Fruit fly (Drosophila melanogaster) whole organism, embryonic: ENCODE measurements around the gene CG12766.

ENCODE experiments used
- Antp ChIP-seq: fragments of 200-800 bp; sonication (Bioruptor generic); optimal IDR thresholded peaks from 3 replicates; lab custom pipeline; 2016; ENCODE audit warnings: missing biosample characterization, missing genetic modification characterization
- Atf6 ChIP-seq: fragments of 200-800 bp; sonication (Bioruptor generic); IDR thresholded peaks from 2 replicates; pipeline ENCODE4 v1.3.6; 2022; ENCODE audit warnings: missing biosample characterization, missing genetic modification characterization
- C15 ChIP-seq: fragments of 200-800 bp; sonication (Bioruptor generic); IDR thresholded peaks from 3 replicates; pipeline ENCODE4 v1.3.6; 2022; ENCODE audit warnings: missing biosample characterization, missing genetic modification characterization
- CG10959 ChIP-seq: fragments of 200-800 bp; sonication (Bioruptor generic); IDR thresholded peaks from 2 replicates; pipeline ENCODE4 v1.3.6; 2022; ENCODE audit warnings: missing biosample characterization, missing genetic modification characterization
- CG10979 ChIP-seq: fragments of 200-800 bp; sonication (Bioruptor generic); optimal IDR thresholded peaks from 2 replicates; lab custom pipeline; 2018; ENCODE audit warnings: missing biosample characterization, mild to moderate bottlenecking, missing genetic modification characterization, moderate library complexity
- CG11695 ChIP-seq: fragments of 200-800 bp; sonication (Bioruptor generic); IDR thresholded peaks from 3 replicates; pipeline ENCODE4 v1.3.6; 2022; ENCODE audit warnings: missing biosample characterization, missing genetic modification characterization
- CG12219 ChIP-seq: fragments of 200-800 bp; sonication (Bioruptor generic); optimal IDR thresholded peaks from 3 replicates; lab custom pipeline; 2018; ENCODE audit warnings: missing biosample characterization, mild to moderate bottlenecking, missing genetic modification characterization
- CG13424 ChIP-seq: fragments of 200-800 bp; sonication (Bioruptor generic); optimal IDR thresholded peaks from 2 replicates; lab custom pipeline; 2019; ENCODE audit warnings: missing biosample characterization, mild to moderate bottlenecking, missing genetic modification characterization, moderate library complexity
- CG13894 ChIP-seq: fragments of 200-800 bp; sonication (Bioruptor generic); optimal IDR thresholded peaks from 3 replicates; lab custom pipeline; 2018; ENCODE audit warnings: missing biosample characterization, mild to moderate bottlenecking, missing genetic modification characterization, moderate library complexity
- CG15601 ChIP-seq: fragments of 200-800 bp; sonication (Bioruptor generic); optimal IDR thresholded peaks from 3 replicates; lab custom pipeline; 2019; ENCODE audit warnings: missing biosample characterization, mild to moderate bottlenecking, missing genetic modification characterization, moderate library complexity
- CG17328 ChIP-seq: fragments of 200-800 bp; sonication (Bioruptor generic); IDR thresholded peaks from 2 replicates; pipeline ENCODE4 v1.3.6; 2022; ENCODE audit warnings: missing biosample characterization, missing genetic modification characterization
- CG1792 ChIP-seq: fragments of 200-800 bp; sonication (Bioruptor generic); optimal IDR thresholded peaks from 2 replicates; lab custom pipeline; 2016; ENCODE audit warnings: missing biosample characterization, missing genetic modification characterization
- CG18599 ChIP-seq: fragments of 200-800 bp; sonication (Bioruptor generic); optimal IDR thresholded peaks from 3 replicates; lab custom pipeline; 2017; ENCODE audit warnings: missing biosample characterization, missing genetic modification characterization, mild to moderate bottlenecking, moderate library complexity, missing genetic modification reagents
- CG42726 ChIP-seq: fragments of 200-800 bp; sonication (Bioruptor generic); IDR thresholded peaks from 2 replicates; pipeline ENCODE4 v1.3.6; 2022; ENCODE audit warnings: missing biosample characterization, missing genetic modification characterization; ENCODE audit not compliant: partially characterized antibody
- CG5245 ChIP-seq: fragments of 200-800 bp; sonication (Bioruptor generic); optimal IDR thresholded peaks from 3 replicates; lab custom pipeline; 2016; ENCODE audit warnings: missing biosample characterization, missing genetic modification characterization
- CG6791 ChIP-seq: fragments of 200-800 bp; sonication (Bioruptor generic); IDR thresholded peaks from 3 replicates; pipeline ENCODE4 v1.3.6; 2022; ENCODE audit warnings: missing biosample characterization, missing genetic modification characterization; ENCODE audit not compliant: partially characterized antibody
- CG7963 ChIP-seq: fragments of 200-800 bp; sonication (Bioruptor generic); IDR thresholded peaks from 3 replicates; pipeline ENCODE4 v1.3.6; 2022; ENCODE audit warnings: missing biosample characterization, missing genetic modification characterization; ENCODE audit not compliant: partially characterized antibody
- CG9215 ChIP-seq: fragments of 200-800 bp; sonication (Bioruptor generic); IDR thresholded peaks from 2 replicates; pipeline ENCODE4 v1.3.6; 2022; ENCODE audit warnings: missing biosample characterization, missing genetic modification characterization
- CG9932 ChIP-seq: fragments of 200-800 bp; sonication (Bioruptor generic); IDR thresholded peaks from 2 replicates; pipeline ENCODE4 v1.3.6; 2022; ENCODE audit warnings: missing biosample characterization, missing genetic modification characterization
- CHES-1-like ChIP-seq: fragments of 200-800 bp; sonication (Bioruptor generic); optimal IDR thresholded peaks from 2 replicates; lab custom pipeline; 2016; ENCODE audit warnings: missing biosample characterization, missing genetic modification characterization
- CrebB ChIP-seq: fragments of 200-800 bp; sonication (Bioruptor generic); optimal IDR thresholded peaks from 3 replicates; lab custom pipeline; 2018; ENCODE audit warnings: missing biosample characterization, mild to moderate bottlenecking, missing genetic modification characterization
- Deaf1 ChIP-seq: fragments of 200-800 bp; optimal IDR thresholded peaks from 3 replicates; lab custom pipeline; 2019; ENCODE audit warnings: missing biosample characterization, mild to moderate bottlenecking, missing genetic modification characterization, moderate library complexity
- Ets65A ChIP-seq: fragments of 200-800 bp; sonication (Bioruptor generic); peaks from one replicate; lab custom pipeline; 2016; ENCODE audit warnings: missing biosample characterization, missing genetic modification characterization
- HmgD ChIP-seq: fragments of 200-800 bp; sonication (Bioruptor generic); optimal IDR thresholded peaks from 3 replicates; lab custom pipeline; 2016; ENCODE audit warnings: missing biosample characterization, missing genetic modification characterization
- MESR4 ChIP-seq: fragments of 200-800 bp; sonication (Bioruptor generic); optimal IDR thresholded peaks from 2 replicates; lab custom pipeline; 2018; ENCODE audit warnings: missing biosample characterization, mild to moderate bottlenecking, missing genetic modification characterization, moderate library complexity
- Med ChIP-seq: fragments of 200-800 bp; sonication (Bioruptor generic); peaks from one replicate; lab custom pipeline; 2016; ENCODE audit warnings: missing biosample characterization, missing genetic modification characterization, mild to moderate bottlenecking, inconsistent platforms, moderate library complexity
- Nf-YC ChIP-seq: fragments of 200-800 bp; optimal IDR thresholded peaks from 3 replicates; lab custom pipeline; 2019; ENCODE audit warnings: missing biosample characterization, mild to moderate bottlenecking, missing genetic modification characterization, moderate library complexity
- Pdp1 ChIP-seq, 2 experiments: fragments of 200-800 bp; sonication (Bioruptor generic); optimal IDR thresholded peaks; 3 replicates each; lab custom pipeline; 2016; ENCODE audit warnings: missing biosample characterization in 2 of 2, missing genetic modification characterization in 2 of 2, mild to moderate bottlenecking in 1 of 2, moderate library complexity in 1 of 2
- Ptx1 ChIP-seq: fragments of 200-800 bp; sonication (Bioruptor generic); IDR thresholded peaks from 2 replicates; pipeline ENCODE4 v1.3.6; 2022; ENCODE audit warnings: missing biosample characterization, missing genetic modification characterization
- Rfx ChIP-seq: fragments of 200-800 bp; sonication (Bioruptor generic); IDR thresholded peaks from 2 replicates; pipeline ENCODE4 v1.3.6; 2022; ENCODE audit warnings: missing biosample characterization, missing genetic modification characterization
- Scr ChIP-seq: fragments of 200-800 bp; sonication (Bioruptor generic); IDR thresholded peaks from 2 replicates; pipeline ENCODE4 v1.3.6; 2022; ENCODE audit warnings: missing biosample characterization, missing genetic modification characterization; ENCODE audit not compliant: partially characterized antibody
- Ssrp ChIP-seq: fragments of 200-800 bp; sonication (Bioruptor generic); optimal IDR thresholded peaks from 2 replicates; lab custom pipeline; 2018; ENCODE audit warnings: missing biosample characterization, mild to moderate bottlenecking, missing genetic modification characterization, moderate library complexity
- Trl ChIP-seq, 3 experiments: fragments of >200 bp in 2 of 3; fragments of 200-800 bp in 1 of 3; sonication (Bioruptor generic) in 1 of 3; optimal IDR thresholded peaks; 2 replicates in 1 of 3; 3 replicates in 2 of 3; lab custom pipeline; 2016 to 2017; ENCODE audit warnings: missing biosample characterization in 1 of 3, missing genetic modification characterization in 1 of 3
- ab ChIP-seq: fragments of 200-800 bp; sonication (Bioruptor generic); optimal IDR thresholded peaks from 2 replicates; lab custom pipeline; 2016; ENCODE audit warnings: missing biosample characterization, missing genetic modification characterization
- bigmax ChIP-seq: fragments of 200-800 bp; sonication (Bioruptor generic); optimal IDR thresholded peaks from 2 replicates; lab custom pipeline; 2018; ENCODE audit warnings: missing biosample characterization, mild to moderate bottlenecking, missing genetic modification characterization
- cg ChIP-seq: fragments of 200-800 bp; sonication (Bioruptor generic); optimal IDR thresholded peaks from 3 replicates; lab custom pipeline; 2019; ENCODE audit warnings: missing biosample characterization, mild to moderate bottlenecking, missing genetic modification characterization, moderate library complexity
- ewg ChIP-seq: fragments of 200-800 bp; sonication (Bioruptor generic); optimal IDR thresholded peaks from 3 replicates; lab custom pipeline; 2017; ENCODE audit warnings: mild to moderate bottlenecking, missing biosample characterization, missing genetic modification reagents, missing genetic modification characterization
- hb ChIP-seq: fragments of 200-800 bp; sonication (Bioruptor generic); IDR thresholded peaks from 3 replicates; pipeline ENCODE4 v1.3.6; 2022; ENCODE audit warnings: missing biosample characterization, missing genetic modification characterization; ENCODE audit not compliant: partially characterized antibody
- hkb ChIP-seq, 2 experiments: fragments of 200-800 bp in 1 of 2; fragments of >200 bp in 1 of 2; sonication (Bioruptor generic) in 1 of 2; IDR thresholded peaks in 1 of 2; optimal IDR thresholded peaks in 1 of 2; 2 replicates each; pipeline versions ENCODE4 v1.3.6 to Lab custom; 2017 to 2022; ENCODE audit warnings: missing biosample characterization in 1 of 2, missing genetic modification characterization in 1 of 2
- ind ChIP-seq: fragments of 200-800 bp; sonication (Bioruptor generic); optimal IDR thresholded peaks from 3 replicates; lab custom pipeline; 2016; ENCODE audit warnings: missing biosample characterization, missing genetic modification characterization
- maf-S ChIP-seq: fragments of 200-800 bp; sonication (Bioruptor generic); optimal IDR thresholded peaks from 2 replicates; lab custom pipeline; 2016; ENCODE audit warnings: missing biosample characterization, missing genetic modification characterization
- pfk ChIP-seq: fragments of 200-800 bp; sonication (Bioruptor generic); optimal IDR thresholded peaks from 2 replicates; lab custom pipeline; 2018; ENCODE audit warnings: missing biosample characterization, mild to moderate bottlenecking, missing genetic modification characterization, moderate library complexity
- psq ChIP-seq: fragments of 200-800 bp; sonication (Bioruptor generic); optimal IDR thresholded peaks from 2 replicates; lab custom pipeline; 2017; ENCODE audit warnings: missing biosample characterization, missing genetic modification characterization
- ro ChIP-seq: fragments of 200-800 bp; sonication (Bioruptor generic); IDR thresholded peaks from 2 replicates; pipeline ENCODE4 v1.3.6; 2022; ENCODE audit warnings: missing biosample characterization, missing genetic modification characterization
- schlank ChIP-seq: fragments of 200-800 bp; sonication (Bioruptor generic); optimal IDR thresholded peaks from 2 replicates; lab custom pipeline; 2018; ENCODE audit warnings: missing biosample characterization, mild to moderate bottlenecking, missing genetic modification characterization
- seq ChIP-seq: fragments of 200-800 bp; sonication (Bioruptor generic); IDR thresholded peaks from 2 replicates; pipeline ENCODE4 v1.3.6; 2022; ENCODE audit warnings: missing biosample characterization, missing genetic modification characterization
- unpg ChIP-seq: fragments of 200-800 bp; sonication (Bioruptor generic); optimal IDR thresholded peaks from 3 replicates; lab custom pipeline; 2018; ENCODE audit warnings: missing biosample characterization, mild to moderate bottlenecking, missing genetic modification characterization, moderate library complexity

The CG12766 gene

DNA sequence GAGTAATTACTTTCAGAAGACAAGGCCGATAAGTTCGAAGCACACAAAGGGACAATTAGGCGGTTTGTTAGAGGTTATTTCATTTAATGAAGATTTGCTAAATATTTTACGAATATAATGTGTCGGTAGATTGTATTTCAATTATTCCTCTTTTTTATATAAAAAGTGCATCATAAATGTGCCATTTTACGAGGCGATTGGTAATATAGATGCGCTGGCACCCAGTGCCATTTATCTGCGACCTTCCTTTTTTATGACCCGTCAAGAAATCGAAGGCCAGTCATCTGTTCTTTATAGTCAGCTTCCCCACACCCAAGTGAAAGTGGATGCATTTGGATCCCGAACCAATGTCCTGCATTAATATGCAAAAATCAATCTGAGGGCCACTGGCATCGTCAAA is 12.5 kb downstream of the CG12766 start:
- no peak for TF ChIP-seq C15 (GFP tag; lab: Robert Waterston, UW)
- TF ChIP-seq Med (GFP tag; lab: Kevin White, UChicago): peak; percentile 65
- no peak for TF ChIP-seq Ssrp (tag; lab: Kevin White, UChicago)
- no peak for TF ChIP-seq CG1792 (GFP tag; lab: Kevin White, UChicago)
- peak; percentile 59 for TF ChIP-seq Ets65A (GFP tag; lab: Kevin White, UChicago)
- TF ChIP-seq CG15601 (tag; lab: Kevin White, UChicago): no peak
- TF ChIP-seq, all 482 proteins: peak for 2

DNA sequence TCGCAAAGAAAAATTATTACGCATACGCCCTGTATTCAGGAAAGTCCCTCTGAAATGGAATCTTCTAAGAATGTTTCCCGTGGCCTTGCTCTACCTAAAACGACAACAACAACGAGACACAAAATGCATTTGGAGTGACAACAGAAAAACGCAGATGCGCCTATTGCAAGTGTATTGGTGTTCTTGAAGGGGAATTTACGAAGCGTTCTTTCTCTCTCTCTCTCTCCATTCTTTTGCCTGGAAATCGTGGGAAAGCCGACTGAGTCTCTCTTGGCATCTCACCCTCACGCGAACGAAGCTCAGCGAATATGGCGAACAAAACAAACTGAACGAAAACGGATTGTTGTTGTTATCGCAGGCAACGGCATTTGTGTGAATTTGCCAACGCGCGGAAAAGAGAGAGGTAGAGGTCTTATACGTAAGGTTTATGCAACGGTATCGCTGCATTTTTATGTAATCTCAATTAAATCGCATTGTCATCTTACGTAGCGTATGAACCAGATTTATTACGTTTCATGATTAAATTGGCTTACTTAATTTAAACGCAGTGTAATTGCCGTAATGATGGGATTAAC is 13.6 kb downstream of the CG12766 start:
- peak in 1 of 2 experiments; percentile 65 for TF ChIP-seq Pdp1 (GFP tag; optimal IDR thresholded peaks at IDR 0.05; lab: Kevin White, UChicago)
- TF ChIP-seq CG7963 (GFP tag; lab: Robert Waterston, UW): no peak
- TF ChIP-seq CrebB: no peak
- TF ChIP-seq hb (GFP tag; lab: Robert Waterston, UW): no peak
- TF ChIP-seq Deaf1: peak; percentile 75
- TF ChIP-seq psq (GFP tag; lab: Kevin White, UChicago): peak; percentile 34
- TF ChIP-seq CG12219 (GFP tag; lab: Kevin White, UChicago): no peak
- TF ChIP-seq Antp (GFP tag; lab: Kevin White, UChicago): no peak
- TF ChIP-seq CG5245 (GFP tag; lab: Kevin White, UChicago): no peak
- TF ChIP-seq ro (GFP tag; lab: Robert Waterston, UW): no peak
- no peak for TF ChIP-seq maf-S (GFP tag; lab: Kevin White, UChicago)
- TF ChIP-seq Trl (optimal IDR thresholded peaks at IDR 0.05; lab: Kevin White, UChicago): peak; percentile 16 to 49
- no peak for TF ChIP-seq Trl (GFP tag; optimal IDR thresholded peaks at IDR 0.05; lab: Kevin White, UChicago)
- no peak for TF ChIP-seq CHES-1-like (GFP tag; lab: Kevin White, UChicago)
- peak; percentile 0 for TF ChIP-seq cg
- no peak for TF ChIP-seq CG10979 (tag; lab: Kevin White, UChicago)
- TF ChIP-seq CG13424 (tag; lab: Kevin White, UChicago): no peak
- no peak for TF ChIP-seq CG9215 (GFP tag; lab: Robert Waterston, UW)
- TF ChIP-seq CG6791 (GFP tag; lab: Robert Waterston, UW): no peak
- TF ChIP-seq Ptx1: no peak
- TF ChIP-seq, all 482 proteins: peak for 5

DNA sequence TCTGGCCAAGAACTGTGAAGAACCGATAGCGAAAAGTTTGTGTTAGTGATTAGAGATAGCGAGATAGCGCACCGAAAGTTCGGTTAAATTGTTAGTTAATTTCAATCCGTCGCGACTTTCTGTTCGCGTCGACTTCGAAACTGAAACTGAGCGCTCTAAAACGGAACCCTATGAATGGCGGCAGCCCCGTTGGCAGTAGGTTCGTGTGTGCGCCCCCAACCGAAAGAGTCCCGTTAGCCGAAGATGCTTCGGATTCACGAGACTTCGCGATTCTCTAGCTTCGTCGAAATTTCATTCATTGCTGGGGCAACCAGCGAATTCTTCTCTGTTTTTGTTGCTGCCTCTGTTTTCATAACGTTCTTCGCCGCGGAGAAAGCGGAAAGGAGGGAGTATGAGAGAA is 14.4 kb downstream of the CG12766 start:
- TF ChIP-seq Scr (no peak), CG17328 (GFP tag; lab: Robert Waterston, UW) (no peak), CG9932 (GFP tag; lab: Robert Waterston, UW) (no peak), Rfx (GFP tag; lab: Robert Waterston, UW) (peak; percentile 36; the same call in 1 of the 2 replicates), ab (GFP tag; lab: Kevin White, UChicago) (no peak), CG42726 (GFP tag; lab: Robert Waterston, UW) (no peak), ind (no peak), CG11695 (GFP tag; lab: Robert Waterston, UW) (no peak), pfk (GFP tag; lab: Kevin White, UChicago) (no peak), schlank (tag; lab: Kevin White, UChicago) (peak; percentile 17), CG10959 (GFP tag; lab: Robert Waterston, UW) (no peak), MESR4 (GFP tag; lab: Kevin White, UChicago) (no peak), bigmax (no peak), HmgD (no peak), Atf6 (GFP tag; lab: Robert Waterston, UW) (peak; percentile 42; the same call in 1 of the 2 replicates), ewg (GFP tag; lab: Kevin White, UChicago) (no peak), hkb (optimal IDR thresholded peaks at IDR 0.05; lab: Kevin White, UChicago) (no peak), hkb (GFP tag; IDR thresholded peaks at IDR 0.05; lab: Robert Waterston, UW) (no peak), CG13894 (tag; lab: Kevin White, UChicago) (peak; percentile 77), CG18599 (peak; percentile 17), Nf-YC (no peak), unpg (GFP tag; lab: Kevin White, UChicago) (no peak), seq (GFP tag; lab: Robert Waterston, UW) (no peak)
